Fruit fly (Drosophila melanogaster) whole organism, wandering third instar larva: ENCODE results near the gene Hr96.

Source experiments
- Hr78 ChIP-seq: fragments of >200 bp; optimal IDR thresholded peaks from 2 replicates; lab custom pipeline; 2017; ENCODE audit warnings: missing biosample characterization, missing genetic modification characterization
- OdsH ChIP-seq: fragments of 200-800 bp; sonication (Bioruptor generic); optimal IDR thresholded peaks from 2 replicates; lab custom pipeline; 2016; ENCODE audit warnings: missing biosample characterization, mild to moderate bottlenecking, missing genetic modification characterization
- dmrt93B ChIP-seq: fragments of 200-800 bp; sonication (Bioruptor generic); optimal IDR thresholded peaks from 2 replicates; lab custom pipeline; 2018; ENCODE audit warnings: missing biosample characterization, mild to moderate bottlenecking, missing genetic modification characterization
- lola ChIP-seq: fragments of >200 bp; optimal IDR thresholded peaks from 2 replicates; lab custom pipeline; 2017; ENCODE audit warnings: missing biosample characterization, missing genetic modification characterization
- pan ChIP-seq: fragments of >200 bp; optimal IDR thresholded peaks from 2 replicates; lab custom pipeline; 2017
- rgr ChIP-seq: fragments of 200-800 bp; sonication (Bioruptor generic); optimal IDR thresholded peaks from 3 replicates; lab custom pipeline; 2016; ENCODE audit warnings: missing biosample characterization, mild to moderate bottlenecking, missing genetic modification characterization
- sage ChIP-seq: fragments of 200-800 bp; sonication (Bioruptor generic); optimal IDR thresholded peaks from 2 replicates; lab custom pipeline; 2016; ENCODE audit warnings: missing biosample characterization, mild to moderate bottlenecking, missing genetic modification characterization
- tai ChIP-seq: sonication (Bioruptor generic); optimal IDR thresholded peaks from 2 replicates; lab custom pipeline; 2016; ENCODE audit warnings: missing biosample characterization, missing genetic modification characterization
- usp ChIP-seq: fragments of >200 bp; optimal IDR thresholded peaks from 2 replicates; lab custom pipeline; 2017; ENCODE audit warnings: missing biosample characterization, missing genetic modification characterization

DNA sequence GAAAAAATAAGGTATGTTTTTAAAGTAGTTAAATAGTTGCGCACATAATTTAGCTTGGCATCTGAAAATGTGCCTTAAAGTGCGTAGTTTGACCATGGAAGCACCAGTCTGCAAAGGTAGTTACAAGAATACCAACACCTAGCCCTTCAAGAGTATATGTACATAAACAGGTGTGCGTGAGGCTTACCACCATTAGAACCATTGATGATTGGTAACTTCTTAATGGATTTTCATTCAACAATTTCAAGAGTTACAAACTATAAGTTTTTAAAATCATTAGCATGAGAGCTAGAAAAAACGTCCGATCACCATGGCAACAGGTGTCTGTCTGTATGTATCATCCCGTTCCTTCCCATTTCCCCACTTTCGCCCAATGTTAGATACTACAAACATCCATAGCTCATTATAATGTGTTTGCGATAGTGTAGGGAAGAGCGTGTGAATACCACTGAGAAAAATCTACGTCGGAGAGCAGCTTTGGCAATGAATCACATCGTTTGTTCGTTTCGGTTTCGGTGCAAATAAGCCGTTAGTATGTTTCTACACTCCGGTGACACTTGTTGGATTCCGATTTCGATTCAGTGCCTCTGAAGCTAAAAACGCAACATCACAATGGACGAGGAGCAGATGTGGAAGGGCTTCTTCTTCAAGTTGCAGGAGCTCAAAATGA lies 31.6 kb downstream of the Hr96 start:
- TF ChIP-seq tai (GFP tag; lab: Kevin White, UChicago) (no peak), sage (GFP tag; lab: Kevin White, UChicago) (no peak), Hr78 (GFP tag; lab: Kevin White, UChicago) (no peak), dmrt93B (GFP tag; lab: Kevin White, UChicago) (no peak), usp (GFP tag; lab: Kevin White, UChicago) (no peak), rgr (GFP tag; lab: Kevin White, UChicago) (no peak), OdsH (GFP tag; lab: Kevin White, UChicago) (no peak), pan (lab: Kevin White, UChicago) (no peak), lola (GFP tag; lab: Kevin White, UChicago) (no peak)
